Worm (Caenorhabditis elegans) whole organism, L1 larva: ENCODE data around the gene F49C12.11.
"Not testable (repeated sequence)": the region's sequence is repeated elsewhere in the genome, so short reads cannot be mapped to it uniquely, and the experiment has no call there.

Source experiments
- C34B4.2 ChIP-seq: sonication (generic microtip); optimal IDR thresholded peaks from 2 replicates; lab custom pipeline; 2017; ENCODE audit warnings: mild to moderate bottlenecking, missing genetic modification characterization, missing compliant biosample characterization
- aha-1 ChIP-seq: fragments of 150-350 bp; optimal IDR thresholded peaks from 2 replicates; lab custom pipeline; 2014; ENCODE audit warnings: missing biosample characterization, missing genetic modification characterization
- alr-1 ChIP-seq: fragments of 200-800 bp; sonication (Bioruptor generic); optimal IDR thresholded peaks from 2 replicates; lab custom pipeline; 2018; ENCODE audit warnings: borderline replicate concordance, mild to moderate bottlenecking, missing genetic modification characterization, missing compliant biosample characterization
- aly-2 ChIP-seq: fragments of 150-350 bp; optimal IDR thresholded peaks from 2 replicates; lab custom pipeline; 2014; ENCODE audit warnings: missing biosample characterization, missing genetic modification characterization
- ama-1 ChIP-seq: fragments of 150-350 bp; optimal IDR thresholded peaks from 2 replicates; lab custom pipeline; 2014
- blmp-1 ChIP-seq: fragments of 150-350 bp; optimal IDR thresholded peaks from 2 replicates; lab custom pipeline; 2014; ENCODE audit warnings: missing biosample characterization, missing genetic modification characterization
- ceh-63 ChIP-seq: fragments of 200-800 bp; sonication (Bioruptor generic); optimal IDR thresholded peaks from 2 replicates; lab custom pipeline; 2018; ENCODE audit warnings: mild to moderate bottlenecking, missing genetic modification characterization, missing compliant biosample characterization
- ces-1 ChIP-seq: fragments of 150-350 bp; optimal IDR thresholded peaks from 2 replicates; lab custom pipeline; 2014; ENCODE audit warnings: missing biosample characterization, missing genetic modification reagents, missing genetic modification characterization
- efl-1 ChIP-seq, 4 experiments: fragments of 150-350 bp; optimal IDR thresholded peaks in 3 of 4; peaks in 1 of 4; 1 replicate in 1 of 4; 2 replicates in 3 of 4; lab custom pipeline; 2014; ENCODE audit warnings: missing biosample characterization in 2 of 4, missing genetic modification characterization in 2 of 4, missing genetic modification reagents in 2 of 4
- elt-3 ChIP-seq, 6 experiments: fragments of 150-350 bp in 1 of 6; sonication (generic microtip); optimal IDR thresholded peaks; 2 replicates each; lab custom pipeline; 2017 to 2018; ENCODE audit warnings: missing biosample characterization in 6 of 6, missing genetic modification characterization in 6 of 6, inconsistent platforms in 1 of 6
- fkh-4 ChIP-seq: sonication (generic microtip); optimal IDR thresholded peaks from 2 replicates; lab custom pipeline; 2016; ENCODE audit warnings: missing compliant biosample characterization, missing genetic modification characterization, borderline replicate concordance
- fkh-8 ChIP-seq: sonication (generic microtip); optimal IDR thresholded peaks from 2 replicates; lab custom pipeline; 2016; ENCODE audit warnings: mild to moderate bottlenecking, missing genetic modification characterization, missing compliant biosample characterization
- fos-1 ChIP-seq: fragments of 150-350 bp; optimal IDR thresholded peaks from 2 replicates; lab custom pipeline; 2014; ENCODE audit warnings: missing biosample characterization, missing genetic modification characterization
- lsy-2 ChIP-seq, 2 experiments: fragments of 150-350 bp; optimal IDR thresholded peaks; 2 replicates each; lab custom pipeline; 2014; ENCODE audit warnings: missing biosample characterization in 2 of 2, missing genetic modification characterization in 2 of 2
- mab-9 ChIP-seq: fragments of 200-800 bp; sonication (Bioruptor generic); IDR thresholded peaks from 2 replicates; pipeline ENCODE4 v1.3.6; 2022; ENCODE audit warnings: missing genetic modification reagents, missing genetic modification characterization, missing compliant biosample characterization
- mep-1 ChIP-seq: fragments of 150-350 bp; optimal IDR thresholded peaks from 2 replicates; lab custom pipeline; 2014; ENCODE audit warnings: missing biosample characterization, missing genetic modification characterization
- nhr-19 ChIP-seq: fragments of 200-800 bp; sonication (Bioruptor generic); conservative IDR thresholded peaks from 2 replicates; pipeline ENCODE4 v1.3.6; 2022; ENCODE audit warnings: missing genetic modification characterization, missing compliant biosample characterization
- nhr-47 ChIP-seq: sonication (generic microtip); optimal IDR thresholded peaks from 2 replicates; lab custom pipeline; 2016; ENCODE audit warnings: mild to moderate bottlenecking, missing genetic modification characterization, moderate library complexity, missing compliant biosample characterization
- nhr-71 ChIP-seq: sonication (generic microtip); optimal IDR thresholded peaks from 2 replicates; lab custom pipeline; 2016; ENCODE audit warnings: mild to moderate bottlenecking, missing genetic modification characterization, moderate library complexity, missing compliant biosample characterization
- nhr-84 ChIP-seq: sonication (generic microtip); optimal IDR thresholded peaks from 2 replicates; lab custom pipeline; 2017; ENCODE audit warnings: missing biosample characterization, missing genetic modification characterization
- nhr-90 ChIP-seq: sonication (generic microtip); optimal IDR thresholded peaks from 2 replicates; lab custom pipeline; 2016; ENCODE audit warnings: mild to moderate bottlenecking, missing genetic modification characterization, missing compliant biosample characterization; ENCODE audit not compliant: poor library complexity
- pag-3 ChIP-seq: sonication (generic microtip); optimal IDR thresholded peaks from 2 replicates; lab custom pipeline; 2017; ENCODE audit warnings: missing genetic modification characterization, mild to moderate bottlenecking, missing compliant biosample characterization, antibody characterized with exemption, borderline replicate concordance; ENCODE audit not compliant: insufficient read depth
- pax-3 ChIP-seq: fragments of 200-800 bp; sonication (Bioruptor generic); optimal IDR thresholded peaks from 2 replicates; lab custom pipeline; 2018; ENCODE audit warnings: mild to moderate bottlenecking, missing genetic modification characterization, moderate library complexity, missing compliant biosample characterization
- skn-1 ChIP-seq: fragments of 150-350 bp; optimal IDR thresholded peaks from 2 replicates; lab custom pipeline; 2014; ENCODE audit warnings: missing biosample characterization, missing genetic modification characterization
- snpc-4 ChIP-seq: fragments of 150-350 bp; optimal IDR thresholded peaks from 2 replicates; lab custom pipeline; 2014; ENCODE audit warnings: missing biosample characterization, missing genetic modification characterization
- snu-23 ChIP-seq: sonication (generic microtip); optimal IDR thresholded peaks from 2 replicates; lab custom pipeline; 2016; ENCODE audit warnings: missing genetic modification characterization, missing compliant biosample characterization
- sox-4 ChIP-seq: sonication (generic microtip); optimal IDR thresholded peaks from 2 replicates; lab custom pipeline; 2016; ENCODE audit warnings: missing genetic modification characterization, missing compliant biosample characterization
- sptf-1 ChIP-seq: fragments of 150-350 bp; optimal IDR thresholded peaks from 2 replicates; lab custom pipeline; 2014; ENCODE audit warnings: missing biosample characterization, missing genetic modification characterization
- sup-37 ChIP-seq: fragments of 200-800 bp; sonication (Bioruptor generic); optimal IDR thresholded peaks from 2 replicates; lab custom pipeline; 2018; ENCODE audit warnings: mild to moderate bottlenecking, missing genetic modification characterization, missing compliant biosample characterization
- swsn-7 ChIP-seq: sonication (generic microtip); optimal IDR thresholded peaks from 2 replicates; lab custom pipeline; 2016; ENCODE audit warnings: missing genetic modification characterization, missing compliant biosample characterization
- xbp-1 ChIP-seq: sonication (generic microtip); optimal IDR thresholded peaks from 2 replicates; lab custom pipeline; 2016; ENCODE audit warnings: missing genetic modification characterization, missing compliant biosample characterization
- zag-1 ChIP-seq: fragments of 150-350 bp; optimal IDR thresholded peaks from 2 replicates; lab custom pipeline; 2014; ENCODE audit warnings: missing biosample characterization, missing genetic modification characterization
- ztf-11 ChIP-seq, 2 experiments: sonication (generic microtip); optimal IDR thresholded peaks; 2 replicates each; lab custom pipeline; 2016 to 2017; ENCODE audit warnings: missing genetic modification characterization in 2 of 2, missing biosample characterization in 1 of 2, missing compliant biosample characterization in 1 of 2

Gene F49C12.11

ce11 chrIV:9319080-9319479 is at the start of gene F49C12.11, which contains the start of gene nemt-1:
Gene F49C12.11, plus strand, starts transcription at chrIV:9319380.
Gene nemt-1, minus strand, starts transcription at chrIV:9319439.
- TF ChIP-seq pax-3 (tag; lab: Kevin White, UChicago): no peak
- no peak for TF ChIP-seq xbp-1 (tag; lab: Kevin White, UChicago)
- TF ChIP-seq sptf-1 (tag; lab: Kevin White, UChicago): no peak
- TF ChIP-seq aha-1 (tag; lab: Kevin White, UChicago): no peak
- no peak for TF ChIP-seq swsn-7 (tag; lab: Kevin White, UChicago)
- TF ChIP-seq lsy-2 (tag; optimal IDR thresholded peaks at IDR 0.05; lab: Kevin White, UChicago): no peak
- no peak for TF ChIP-seq pag-3 (tag; lab: Kevin White, UChicago)
- no peak for TF ChIP-seq fkh-8 (tag; lab: Kevin White, UChicago)
- TF ChIP-seq fos-1 (tag; lab: Kevin White, UChicago): no peak
- TF ChIP-seq mep-1 (tag; lab: Kevin White, UChicago): no peak
- TF ChIP-seq snpc-4 (tag; lab: Kevin White, UChicago): no peak
- TF ChIP-seq C34B4.2: no peak
- no peak for TF ChIP-seq elt-3 (tag; optimal IDR thresholded peaks at IDR 0.05; lab: Kevin White, UChicago)
- no peak for TF ChIP-seq zag-1 (tag; lab: Kevin White, UChicago)
- no peak for TF ChIP-seq ama-1
- no peak for TF ChIP-seq sox-4 (tag; lab: Kevin White, UChicago)
- TF ChIP-seq nhr-19: no peak
- TF ChIP-seq, all 84 proteins: peak for 0

- TF ChIP-seq nhr-71 (tag; lab: Kevin White, UChicago) (no peak), ztf-11 (tag; optimal IDR thresholded peaks at IDR 0.05; lab: Kevin White, UChicago) (no peak), alr-1 (no peak), lsy-2 (tag; optimal IDR thresholded peaks at IDR 0.05; lab: Kevin White, UChicago) (no peak), mep-1 (tag; lab: Kevin White, UChicago) (no peak), nhr-47 (tag; lab: Kevin White, UChicago) (no peak), fkh-8 (tag; lab: Kevin White, UChicago) (no peak), mab-9 (no peak), fkh-4 (tag; lab: Kevin White, UChicago) (no peak), sup-37 (GFP tag; lab: Kevin White, UChicago) (no peak), zag-1 (tag; lab: Kevin White, UChicago) (no peak)
Measured at ce11 chrIV:9269796-9270195, 49.4 kb upstream of the F49C12.11 start, which contains the start of gene flh-3. Gene flh-3, plus strand, starts transcription at chrIV:9270096.

- no peak for TF ChIP-seq ces-1 (GFP tag; lab: Kevin White, UChicago)
- TF ChIP-seq aly-2 (tag; lab: Kevin White, UChicago): no peak
- TF ChIP-seq skn-1 (tag; lab: Kevin White, UChicago): no peak
- TF ChIP-seq efl-1 (optimal IDR thresholded peaks at IDR 0.05; lab: Kevin White, UChicago): no peak
- no peak for TF ChIP-seq efl-1 (GFP tag; optimal IDR thresholded peaks at IDR 0.05 in 1 of 2; lab: Kevin White, UChicago)
Measured at ce11 chrIV:9274008-9274529, 45.1 kb upstream of the F49C12.11 start, which contains the start of gene nmy-3. Gene nmy-3, plus strand, starts transcription at chrIV:9274479.

ce11 chrIV:9286305-9286704 is 32.9 kb upstream of the F49C12.11 start, which contains the start of gene nhr-267:
Gene nhr-267, minus strand, starts transcription at chrIV:9286405.
- TF ChIP-seq elt-3 (tag; optimal IDR thresholded peaks at IDR 0.05; lab: Kevin White, UChicago); snu-23 (GFP tag; lab: Kevin White, UChicago); nhr-84 (tag; lab: Kevin White, UChicago): not testable (repeated sequence)

ce11 chrIV:9289635-9290034 is 29.5 kb upstream of the F49C12.11 start:
- no peak for TF ChIP-seq nhr-90
- TF ChIP-seq, all 84 proteins: peak for 0

- TF ChIP-seq ceh-63 (GFP tag; lab: Kevin White, UChicago); fkh-4 (tag; lab: Kevin White, UChicago); blmp-1 (tag; lab: Kevin White, UChicago): not testable (repeated sequence)
Measured at ce11 chrIV:9293825-9294224, 25.4 kb upstream of the F49C12.11 start, which contains the start of gene nhr-264. Gene nhr-264, minus strand, starts transcription at chrIV:9293925.
